Worm (Caenorhabditis elegans) whole organism, late embryonic: Measurements from ENCODE around the gene plpp-1.1.
A peak's percentile ranks its signal among the peaks of the same experiment; 100 is the strongest.

ENCODE experiments used
- C08G9.2 ChIP-seq: sonication (generic microtip); optimal IDR thresholded peaks from 2 replicates; lab custom pipeline; 2016; ENCODE audit warnings: mild to moderate bottlenecking, missing genetic modification characterization, moderate library complexity, missing compliant biosample characterization
- F13H6.1 ChIP-seq: sonication (generic microtip); optimal IDR thresholded peaks from 2 replicates; lab custom pipeline; 2016; ENCODE audit warnings: missing genetic modification characterization, missing compliant biosample characterization
- T23F11.4 ChIP-seq: fragments of 200-800 bp; sonication (Bioruptor generic); optimal IDR thresholded peaks from 2 replicates; lab custom pipeline; 2018; ENCODE audit warnings: mild to moderate bottlenecking, missing genetic modification characterization, missing compliant biosample characterization
- ama-1 ChIP-seq: fragments of 150-350 bp; optimal IDR thresholded peaks from 2 replicates; lab custom pipeline; 2014
- ceh-18 ChIP-seq: sonication (generic microtip); optimal IDR thresholded peaks from 2 replicates; lab custom pipeline; 2016; ENCODE audit warnings: missing genetic modification characterization, missing compliant biosample characterization
- ceh-30 ChIP-seq: fragments of 150-350 bp; optimal IDR thresholded peaks from 2 replicates; lab custom pipeline; 2014; ENCODE audit warnings: missing biosample characterization, missing genetic modification characterization
- ceh-31 ChIP-seq: sonication (generic microtip); optimal IDR thresholded peaks from 2 replicates; lab custom pipeline; 2016; ENCODE audit warnings: missing genetic modification characterization, missing compliant biosample characterization
- ceh-34 ChIP-seq: sonication (generic microtip); optimal IDR thresholded peaks from 2 replicates; lab custom pipeline; 2016; ENCODE audit warnings: mild to moderate bottlenecking, missing genetic modification characterization, missing compliant biosample characterization
- ceh-45 ChIP-seq: fragments of 200-800 bp; sonication (Bioruptor generic); IDR thresholded peaks from 2 replicates; pipeline ENCODE4 v1.3.6; 2022; ENCODE audit warnings: missing genetic modification reagents, missing genetic modification characterization, missing compliant biosample characterization
- ceh-9 ChIP-seq: sonication (generic microtip); optimal IDR thresholded peaks from 2 replicates; lab custom pipeline; 2016; ENCODE audit warnings: mild to moderate bottlenecking, missing genetic modification characterization, inconsistent platforms, missing compliant biosample characterization
- dve-1 ChIP-seq: sonication (generic microtip); optimal IDR thresholded peaks from 2 replicates; lab custom pipeline; 2017; ENCODE audit warnings: antibody characterized with exemption, mild to moderate bottlenecking, missing genetic modification characterization, missing compliant biosample characterization
- elt-2 ChIP-seq: sonication (generic microtip); optimal IDR thresholded peaks from 2 replicates; lab custom pipeline; 2016; ENCODE audit warnings: missing genetic modification reagents, missing genetic modification characterization, missing compliant biosample characterization
- elt-4 ChIP-seq: sonication (generic microtip); optimal IDR thresholded peaks from 2 replicates; lab custom pipeline; 2016; ENCODE audit warnings: missing genetic modification characterization, missing compliant biosample characterization
- eyg-1 ChIP-seq: sonication (generic microtip); optimal IDR thresholded peaks from 2 replicates; lab custom pipeline; 2016; ENCODE audit warnings: missing genotype, missing genetic modification characterization, missing compliant biosample characterization
- fkh-10 ChIP-seq: fragments of 150-350 bp; optimal IDR thresholded peaks from 2 replicates; lab custom pipeline; 2014; ENCODE audit warnings: missing biosample characterization, missing genetic modification reagents, missing genetic modification characterization
- gmeb-2 ChIP-seq: sonication (generic microtip); optimal IDR thresholded peaks from 2 replicates; lab custom pipeline; 2016; ENCODE audit warnings: missing genetic modification characterization, inconsistent platforms, missing compliant biosample characterization
- hlh-13 ChIP-seq: fragments of 200-800 bp; sonication (Bioruptor generic); optimal IDR thresholded peaks from 2 replicates; lab custom pipeline; 2018; ENCODE audit warnings: mild to moderate bottlenecking, missing genetic modification characterization, missing compliant biosample characterization
- hlh-30 ChIP-seq: sonication (generic microtip); optimal IDR thresholded peaks from 2 replicates; lab custom pipeline; 2017; ENCODE audit warnings: antibody characterized with exemption, missing genetic modification characterization, missing compliant biosample characterization; ENCODE audit not compliant: insufficient read depth
- lim-6 ChIP-seq: sonication (generic microtip); optimal IDR thresholded peaks from 2 replicates; lab custom pipeline; 2016; ENCODE audit warnings: missing genetic modification characterization, missing compliant biosample characterization
- madf-2 ChIP-seq: sonication (generic microtip); optimal IDR thresholded peaks from 2 replicates; lab custom pipeline; 2017; ENCODE audit warnings: missing genetic modification characterization, missing compliant biosample characterization
- nfya-1 ChIP-seq: sonication (generic microtip); optimal IDR thresholded peaks from 2 replicates; lab custom pipeline; 2017; ENCODE audit warnings: missing genetic modification characterization, mild to moderate bottlenecking, missing compliant biosample characterization, antibody characterized with exemption, moderate library complexity
- npax-4 ChIP-seq: sonication (generic microtip); optimal IDR thresholded peaks from 2 replicates; lab custom pipeline; 2016; ENCODE audit warnings: missing genetic modification characterization, missing compliant biosample characterization
- odd-2 ChIP-seq: sonication (generic microtip); optimal IDR thresholded peaks from 2 replicates; lab custom pipeline; 2017; ENCODE audit warnings: antibody characterized with exemption, mild to moderate bottlenecking, missing genetic modification characterization, missing compliant biosample characterization
- pax-1 ChIP-seq: fragments of 150-350 bp; optimal IDR thresholded peaks from 2 replicates; lab custom pipeline; 2014; ENCODE audit warnings: missing biosample characterization, missing genetic modification characterization
- pha-2 ChIP-seq: sonication (generic microtip); optimal IDR thresholded peaks from 2 replicates; lab custom pipeline; 2017; ENCODE audit warnings: mild to moderate bottlenecking, missing genetic modification characterization, missing compliant biosample characterization
- ref-2 ChIP-seq: sonication (generic microtip); optimal IDR thresholded peaks from 2 replicates; lab custom pipeline; 2016; ENCODE audit warnings: missing genetic modification characterization, missing compliant biosample characterization
- rnt-1 ChIP-seq: sonication (generic microtip); optimal IDR thresholded peaks from 2 replicates; lab custom pipeline; 2016; ENCODE audit warnings: missing genetic modification characterization, missing compliant biosample characterization
- sox-4 ChIP-seq: sonication (generic microtip); optimal IDR thresholded peaks from 2 replicates; lab custom pipeline; 2017; ENCODE audit warnings: mild to moderate bottlenecking, missing genetic modification characterization, inconsistent platforms, missing compliant biosample characterization
- tbx-2 ChIP-seq: sonication (generic microtip); optimal IDR thresholded peaks from 2 replicates; lab custom pipeline; 2016; ENCODE audit warnings: missing genetic modification characterization, missing compliant biosample characterization
- tbx-7 ChIP-seq: sonication (generic microtip); optimal IDR thresholded peaks from 2 replicates; lab custom pipeline; 2016; ENCODE audit warnings: missing genotype, missing genetic modification characterization, missing compliant biosample characterization
- ttx-3 ChIP-seq: sonication (generic microtip); optimal IDR thresholded peaks from 2 replicates; lab custom pipeline; 2016; ENCODE audit warnings: missing genetic modification reagents, missing genetic modification characterization, missing compliant biosample characterization
- unc-3 ChIP-seq, 2 experiments: fragments of 200-800 bp in 1 of 2; sonication (Bioruptor generic) in 1 of 2; sonication (generic microtip) in 1 of 2; conservative IDR thresholded peaks in 1 of 2; optimal IDR thresholded peaks in 1 of 2; 2 replicates each; pipeline versions ENCODE4 v1.3.6 to Lab custom; 2016 to 2022; ENCODE audit warnings: missing compliant biosample characterization in 2 of 2, missing genetic modification characterization in 2 of 2, missing genetic modification reagents in 1 of 2
- unc-42 ChIP-seq: sonication (generic microtip); optimal IDR thresholded peaks from 2 replicates; lab custom pipeline; 2016; ENCODE audit warnings: missing genotype, missing genetic modification characterization, missing compliant biosample characterization
- unc-55 ChIP-seq: sonication (generic microtip); optimal IDR thresholded peaks from 2 replicates; lab custom pipeline; 2017; ENCODE audit warnings: missing biosample characterization, missing genetic modification reagents, missing genetic modification characterization
- unc-86 ChIP-seq: sonication (generic microtip); optimal IDR thresholded peaks from 2 replicates; lab custom pipeline; 2016; ENCODE audit warnings: missing genetic modification characterization, missing compliant biosample characterization
- zip-5 ChIP-seq: sonication (generic microtip); optimal IDR thresholded peaks from 2 replicates; lab custom pipeline; 2016; ENCODE audit warnings: missing genetic modification characterization, missing compliant biosample characterization
- ztf-16 ChIP-seq: sonication (generic microtip); optimal IDR thresholded peaks from 2 replicates; lab custom pipeline; 2017; ENCODE audit warnings: missing genetic modification characterization, missing compliant biosample characterization

The plpp-1.1 gene

ce11 chrII:3959432-3960102 lies 31.8 kb upstream of the plpp-1.1 start:
- TF ChIP-seq odd-2 (tag; lab: Kevin White, UChicago), result no peak
- peak; percentile 11 for TF ChIP-seq unc-42 (tag; lab: Kevin White, UChicago)
- TF ChIP-seq C08G9.2, result no peak
- TF ChIP-seq ztf-16 (tag; lab: Kevin White, UChicago), result no peak
- TF ChIP-seq ttx-3 (tag; lab: Kevin White, UChicago), result peak; percentile 12
- peak; percentile 37 for TF ChIP-seq unc-55 (GFP tag; lab: Kevin White, UChicago)
- TF ChIP-seq unc-3 (GFP tag; conservative IDR thresholded peaks at IDR 0.05; lab: Robert Waterston, UW), result no peak
- TF ChIP-seq unc-3 (tag; optimal IDR thresholded peaks at IDR 0.05; lab: Kevin White, UChicago), result no peak
- no peak for TF ChIP-seq hlh-30 (tag; lab: Kevin White, UChicago)
- TF ChIP-seq unc-86 (tag; lab: Kevin White, UChicago), result peak; percentile 35
- no peak for TF ChIP-seq tbx-7
- TF ChIP-seq rnt-1 (tag; lab: Kevin White, UChicago), result no peak
- TF ChIP-seq ceh-45 (GFP tag; lab: Robert Waterston, UW), result no peak
- TF ChIP-seq ceh-31 (tag; lab: Kevin White, UChicago), result peak; percentile 25
- no peak for TF ChIP-seq madf-2 (tag; lab: Kevin White, UChicago)
- no peak for TF ChIP-seq hlh-13
- no peak for TF ChIP-seq lim-6 (tag; lab: Kevin White, UChicago)
- peak; percentile 31 for TF ChIP-seq nfya-1
- no peak for TF ChIP-seq sox-4 (tag; lab: Kevin White, UChicago)
- no peak for TF ChIP-seq T23F11.4 (GFP tag; lab: Kevin White, UChicago)
- no peak for TF ChIP-seq F13H6.1
- no peak for TF ChIP-seq ceh-18 (tag; lab: Kevin White, UChicago)
- TF ChIP-seq, all 69 proteins: peak for 6

- no peak for TF ChIP-seq zip-5
- peak; percentile 30 for TF ChIP-seq elt-2 (tag; lab: Kevin White, UChicago)
- TF ChIP-seq ceh-31 (tag; lab: Kevin White, UChicago), result peak; percentile 14
- peak; percentile 51 for TF ChIP-seq ceh-34 (tag; lab: Kevin White, UChicago)
- peak; percentile 70 for TF ChIP-seq dve-1
- no peak for TF ChIP-seq elt-4 (tag; lab: Kevin White, UChicago)
- no peak for TF ChIP-seq ceh-9 (tag; lab: Kevin White, UChicago)
- TF ChIP-seq ceh-30, result no peak
- no peak for TF ChIP-seq hlh-13
- TF ChIP-seq ceh-18 (tag; lab: Kevin White, UChicago), result peak; percentile 84
- peak; percentile 18 for TF ChIP-seq tbx-7
- TF ChIP-seq unc-42 (tag; lab: Kevin White, UChicago), result peak; percentile 82
- TF ChIP-seq hlh-30 (tag; lab: Kevin White, UChicago), result peak; percentile 75
- TF ChIP-seq rnt-1 (tag; lab: Kevin White, UChicago), result peak; percentile 22
- TF ChIP-seq sox-4 (tag; lab: Kevin White, UChicago), result no peak
- TF ChIP-seq nfya-1, result peak; percentile 41
- no peak for TF ChIP-seq pax-1 (tag; lab: Kevin White, UChicago)
- peak; percentile 18 for TF ChIP-seq ref-2 (tag; lab: Kevin White, UChicago)
- TF ChIP-seq pha-2 (tag; lab: Kevin White, UChicago), result no peak
- no peak for TF ChIP-seq gmeb-2 (tag; lab: Kevin White, UChicago)
- no peak for TF ChIP-seq eyg-1 (tag; lab: Kevin White, UChicago)
- TF ChIP-seq ama-1, result no peak
- no peak for TF ChIP-seq npax-4 (tag; lab: Kevin White, UChicago)
- peak; percentile 22 for TF ChIP-seq T23F11.4 (GFP tag; lab: Kevin White, UChicago)
- TF ChIP-seq tbx-2 (tag; lab: Kevin White, UChicago), result peak; percentile 66
- TF ChIP-seq fkh-10 (GFP tag; lab: Kevin White, UChicago), result no peak
Measured at ce11 chrII:3958673-3959299, 31.0 kb upstream of the plpp-1.1 start.
